Worm (Caenorhabditis elegans): Measurements from ENCODE around the gene F59F3.6.

DNA sequence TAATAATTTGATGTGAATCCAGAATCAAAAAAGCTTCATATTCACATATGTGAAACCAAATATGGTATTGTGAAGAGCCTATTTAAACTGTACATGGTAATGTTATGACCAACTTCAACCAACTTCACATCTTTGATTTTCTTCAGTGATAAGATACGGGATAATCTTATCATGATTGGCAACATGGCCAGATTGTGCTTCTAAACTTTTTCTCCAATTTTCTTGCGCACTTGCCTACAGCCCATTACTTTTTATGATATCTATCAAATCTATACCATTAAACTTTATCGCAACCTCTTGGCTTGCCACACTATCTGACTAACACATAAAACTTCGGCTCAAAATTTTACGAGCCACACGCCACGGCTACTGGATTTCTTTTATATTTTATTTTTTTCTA lies 33.3 kb upstream of the F59F3.6 start:
- no peak for TF ChIP-seq nhr-25 (tag; optimal IDR thresholded peaks at IDR 0.05)
- TF ChIP-seq pqm-1 (tag; optimal IDR thresholded peaks at IDR 0.05), result no peak
- no peak for TF ChIP-seq ama-1 (optimal IDR thresholded peaks at IDR 0.05)
- TF ChIP-seq nhr-67 (tag; optimal IDR thresholded peaks at IDR 0.05), result no peak
- TF ChIP-seq nhr-11 (tag; optimal IDR thresholded peaks at IDR 0.05), result no peak
- no peak for TF ChIP-seq nhr-237 (tag; optimal IDR thresholded peaks at IDR 0.05)
- no peak for TF ChIP-seq jun-1 (tag; optimal IDR thresholded peaks at IDR 0.05)
- TF ChIP-seq nhr-12 (tag; optimal IDR thresholded peaks at IDR 0.05), result no peak
- TF ChIP-seq unc-62 (GFP tag; optimal IDR thresholded peaks at IDR 0.05), result no peak
- TF ChIP-seq nhr-76 (tag; optimal IDR thresholded peaks at IDR 0.05), result no peak
- TF ChIP-seq fkh-10 (GFP tag; optimal IDR thresholded peaks at IDR 0.05), result no peak

Data from whole organism, L3 larva.